Worm (Caenorhabditis elegans) whole organism, L3 larva: Measurements from ENCODE around the gene clec-204.

ENCODE experiments used
- aly-2 ChIP-seq: fragments of 150-350 bp; optimal IDR thresholded peaks from 2 replicates; lab custom pipeline; 2014; ENCODE audit warnings: missing biosample characterization, missing genetic modification characterization
- ceh-82 ChIP-seq: fragments of 150-350 bp; optimal IDR thresholded peaks from 2 replicates; lab custom pipeline; 2014; ENCODE audit warnings: missing biosample characterization, missing genetic modification characterization
- fkh-10 ChIP-seq: sonication (generic microtip); optimal IDR thresholded peaks from 2 replicates; lab custom pipeline; 2017; ENCODE audit warnings: missing biosample characterization, missing genetic modification reagents, missing genetic modification characterization
- lin-39 ChIP-seq: fragments of 150-350 bp; optimal IDR thresholded peaks from 2 replicates; lab custom pipeline; 2018; ENCODE audit warnings: missing biosample characterization, missing genetic modification reagents, missing genetic modification characterization
- mdl-1 ChIP-seq: fragments of 150-350 bp; optimal IDR thresholded peaks from 2 replicates; lab custom pipeline; 2014; ENCODE audit warnings: missing biosample characterization, missing genetic modification characterization
- nhr-12 ChIP-seq: fragments of 150-350 bp; optimal IDR thresholded peaks from 2 replicates; lab custom pipeline; 2014; ENCODE audit warnings: missing biosample characterization, missing genetic modification characterization
- nhr-237 ChIP-seq: fragments of 150-350 bp; optimal IDR thresholded peaks from 2 replicates; lab custom pipeline; 2014; ENCODE audit warnings: missing biosample characterization, missing genetic modification characterization
- pqm-1 ChIP-seq: fragments of 150-350 bp; optimal IDR thresholded peaks from 2 replicates; lab custom pipeline; 2017; ENCODE audit warnings: missing biosample characterization, missing genetic modification characterization, inconsistent platforms
- snpc-4 ChIP-seq: fragments of 150-350 bp; optimal IDR thresholded peaks from 2 replicates; lab custom pipeline; 2014; ENCODE audit warnings: missing biosample characterization, missing genetic modification characterization
- unc-39 ChIP-seq: sonication (generic microtip); optimal IDR thresholded peaks from 4 replicates; lab custom pipeline; 2017; ENCODE audit warnings: missing biosample characterization, missing genetic modification characterization
- unc-62 ChIP-seq: fragments of 150-350 bp; sonication (generic microtip); optimal IDR thresholded peaks from 4 replicates; lab custom pipeline; 2014; ENCODE audit warnings: missing biosample characterization, missing genetic modification reagents, missing genetic modification characterization

DNA sequence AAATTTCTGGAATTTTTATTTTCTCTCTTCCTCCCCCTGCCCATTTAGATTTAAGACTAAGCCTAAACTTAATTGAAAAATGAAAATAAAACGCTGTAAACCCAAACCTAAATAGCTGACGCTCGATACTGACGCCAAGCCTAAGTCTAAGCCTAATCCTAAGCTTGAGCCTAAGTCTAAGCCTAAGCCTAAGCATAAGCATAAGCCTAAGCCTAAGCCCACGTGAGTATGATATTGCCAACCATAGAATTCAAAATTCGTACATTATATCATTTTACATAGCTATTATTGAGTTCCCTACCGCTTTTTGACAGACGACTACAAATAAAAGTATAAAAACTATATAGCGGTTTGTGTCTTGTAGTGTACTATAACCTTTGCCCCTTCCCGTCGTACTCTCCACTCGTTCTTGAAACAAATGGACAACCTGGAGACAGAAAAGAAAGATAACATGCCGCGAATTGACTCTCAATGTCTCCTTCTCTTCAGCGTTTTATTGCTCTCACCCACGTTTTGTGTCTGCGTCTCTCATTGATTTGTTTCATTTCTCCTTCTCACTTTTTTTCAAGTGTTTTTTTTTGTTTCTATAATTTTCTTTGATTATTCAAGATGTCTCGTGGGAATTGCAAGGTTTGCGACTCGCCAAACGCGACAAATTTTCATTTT, 13.6 kb upstream of the clec-204 start, which contains the start of gene nhr-256:
- TF ChIP-seq fkh-10 (no peak), aly-2 (tag; lab: Kevin White, UChicago) (no peak), nhr-237 (tag; lab: Kevin White, UChicago) (no peak), mdl-1 (no peak), snpc-4 (tag; lab: Kevin White, UChicago) (no peak), unc-62 (no peak), nhr-12 (no peak), ceh-82 (no peak), pqm-1 (peak; percentile 95), lin-39 (tag; lab: Kevin White, UChicago) (peak; percentile 20), unc-39 (no peak)
